Worm (Caenorhabditis elegans) whole organism, young adult: ENCODE measurements around the gene hlh-6.
A peak's percentile ranks its signal among the peaks of the same experiment; 100 is the strongest.

ENCODE experiments used
- B0019.2 ChIP-seq: fragments of 200-800 bp; sonication (Bioruptor generic); conservative IDR thresholded peaks from 2 replicates; pipeline ENCODE4 v1.3.6; 2022; ENCODE audit warnings: missing genetic modification reagents, missing genetic modification characterization, missing compliant biosample characterization
- B0261.1 ChIP-seq: sonication (generic microtip); optimal IDR thresholded peaks from 2 replicates; lab custom pipeline; 2016; ENCODE audit warnings: mild to moderate bottlenecking, missing genetic modification characterization, moderate library complexity, missing compliant biosample characterization
- C06A6.2 ChIP-seq: fragments of 200-800 bp; sonication (Bioruptor generic); conservative IDR thresholded peaks from 2 replicates; pipeline ENCODE4 v1.3.6; 2022; ENCODE audit warnings: missing genetic modification characterization, missing compliant biosample characterization
- F10E7.11 ChIP-seq: sonication (generic microtip); optimal IDR thresholded peaks from 2 replicates; lab custom pipeline; 2017; ENCODE audit warnings: mild to moderate bottlenecking, missing genetic modification characterization, moderate library complexity, missing compliant biosample characterization
- F33H1.4 ChIP-seq: fragments of 200-800 bp; sonication (Bioruptor generic); IDR thresholded peaks from 2 replicates; pipeline ENCODE4 v1.3.6; 2022; ENCODE audit warnings: missing genetic modification reagents, missing genetic modification characterization, missing compliant biosample characterization
- F37B4.10 ChIP-seq: fragments of 200-800 bp; sonication (Bioruptor generic); IDR thresholded peaks from 2 replicates; pipeline ENCODE4 v1.3.6; 2022; ENCODE audit warnings: missing genetic modification characterization, missing compliant biosample characterization
- F52B5.7 ChIP-seq: sonication (generic microtip); optimal IDR thresholded peaks from 2 replicates; lab custom pipeline; 2016; ENCODE audit warnings: mild to moderate bottlenecking, missing genetic modification characterization, missing compliant biosample characterization
- F57C9.4 ChIP-seq: sonication (generic microtip); optimal IDR thresholded peaks from 2 replicates; lab custom pipeline; 2017; ENCODE audit warnings: mild to moderate bottlenecking, missing genetic modification characterization, missing compliant biosample characterization
- K12H6.12 ChIP-seq: fragments of 200-800 bp; sonication (Bioruptor generic); optimal IDR thresholded peaks from 2 replicates; lab custom pipeline; 2018; ENCODE audit warnings: mild to moderate bottlenecking, missing genetic modification characterization, missing compliant biosample characterization
- T26A5.8 ChIP-seq: sonication (generic microtip); optimal IDR thresholded peaks from 2 replicates; lab custom pipeline; 2016; ENCODE audit warnings: missing genetic modification characterization, missing compliant biosample characterization
- Y53F4B.3 ChIP-seq: fragments of 200-800 bp; sonication (Bioruptor generic); IDR thresholded peaks from 2 replicates; pipeline ENCODE4 v1.3.6; 2022; ENCODE audit warnings: missing genetic modification reagents, missing genetic modification characterization, missing compliant biosample characterization
- Y79H2A.3 ChIP-seq: fragments of 200-800 bp; sonication (Bioruptor generic); conservative IDR thresholded peaks from 2 replicates; pipeline ENCODE4 v1.3.6; 2022; ENCODE audit warnings: missing genetic modification reagents, missing genetic modification characterization, missing compliant biosample characterization
- ama-1 ChIP-seq, 3 experiments: fragments of 150-350 bp in 1 of 3; sonication (generic microtip) in 2 of 3; optimal IDR thresholded peaks; 2 replicates each; lab custom pipeline; 2014 to 2018; ENCODE audit warnings: missing biosample characterization in 2 of 3, missing genetic modification characterization in 2 of 3, missing genetic modification reagents in 2 of 3
- atf-7 ChIP-seq: sonication (generic microtip); optimal IDR thresholded peaks from 2 replicates; lab custom pipeline; 2017; ENCODE audit warnings: mild to moderate bottlenecking, missing genetic modification characterization, missing compliant biosample characterization
- attf-3 ChIP-seq: fragments of 200-800 bp; sonication (Bioruptor generic); conservative IDR thresholded peaks from 2 replicates; pipeline ENCODE4 v1.3.6; 2022; ENCODE audit warnings: missing genetic modification reagents, missing genetic modification characterization, missing compliant biosample characterization
- attf-5 ChIP-seq: fragments of 200-800 bp; sonication (Bioruptor generic); optimal IDR thresholded peaks from 2 replicates; lab custom pipeline; 2018; ENCODE audit warnings: mild to moderate bottlenecking, missing genetic modification characterization, missing compliant biosample characterization
- bed-1 ChIP-seq: fragments of 200-800 bp; sonication (Bioruptor generic); IDR thresholded peaks from 2 replicates; pipeline ENCODE4 v1.3.6; 2022; ENCODE audit warnings: missing genetic modification reagents, missing genetic modification characterization, missing compliant biosample characterization
- bed-2 ChIP-seq: fragments of 200-800 bp; sonication (Bioruptor generic); IDR thresholded peaks from 2 replicates; pipeline ENCODE4 v1.3.6; 2022; ENCODE audit warnings: missing genetic modification reagents, missing genetic modification characterization, missing compliant biosample characterization
- cebp-2 ChIP-seq: fragments of 200-800 bp; sonication (Bioruptor generic); IDR thresholded peaks from 2 replicates; pipeline ENCODE4 v1.3.6; 2022; ENCODE audit warnings: missing genetic modification characterization, missing compliant biosample characterization
- ceh-27 ChIP-seq: fragments of 200-800 bp; sonication (Bioruptor generic); optimal IDR thresholded peaks from 2 replicates; lab custom pipeline; 2018; ENCODE audit warnings: mild to moderate bottlenecking, missing genetic modification characterization, moderate library complexity, missing compliant biosample characterization
- ceh-40 ChIP-seq: fragments of 200-800 bp; sonication (Bioruptor generic); IDR thresholded peaks from 2 replicates; pipeline ENCODE4 v1.3.6; 2022; ENCODE audit warnings: missing genetic modification characterization, missing compliant biosample characterization
- ceh-58 ChIP-seq: fragments of 200-800 bp; sonication (Bioruptor generic); IDR thresholded peaks from 2 replicates; pipeline ENCODE4 v1.3.6; 2022; ENCODE audit warnings: missing genetic modification characterization, missing compliant biosample characterization
- dox-1 ChIP-seq: fragments of 200-800 bp; sonication (Bioruptor generic); IDR thresholded peaks from 2 replicates; pipeline ENCODE4 v1.3.6; 2022; ENCODE audit warnings: missing genetic modification reagents, missing genetic modification characterization, missing compliant biosample characterization
- dpff-1 ChIP-seq: sonication (generic microtip); optimal IDR thresholded peaks from 2 replicates; lab custom pipeline; 2017; ENCODE audit warnings: mild to moderate bottlenecking, missing genetic modification characterization, missing compliant biosample characterization
- gei-17 ChIP-seq: fragments of 200-800 bp; sonication (Bioruptor generic); optimal IDR thresholded peaks from 2 replicates; lab custom pipeline; 2018; ENCODE audit warnings: mild to moderate bottlenecking, missing genetic modification characterization, missing compliant biosample characterization
- hlh-12 ChIP-seq: sonication (generic microtip); optimal IDR thresholded peaks from 2 replicates; lab custom pipeline; 2016; ENCODE audit warnings: missing genetic modification characterization, missing compliant biosample characterization
- hlh-26 ChIP-seq: fragments of 200-800 bp; sonication (Bioruptor generic); conservative IDR thresholded peaks from 2 replicates; pipeline ENCODE4 v1.3.6; 2022; ENCODE audit warnings: missing genetic modification reagents, missing genetic modification characterization, missing compliant biosample characterization
- hmg-1.2 ChIP-seq: fragments of 200-800 bp; sonication (Bioruptor generic); IDR thresholded peaks from 2 replicates; pipeline ENCODE4 v1.3.6; 2022; ENCODE audit warnings: missing genetic modification reagents, missing genetic modification characterization, missing compliant biosample characterization
- hmg-20 ChIP-seq: fragments of 200-800 bp; sonication (Bioruptor generic); IDR thresholded peaks from 2 replicates; pipeline ENCODE4 v1.3.6; 2022; ENCODE audit warnings: missing genetic modification reagents, missing genetic modification characterization, missing compliant biosample characterization
- hrde-1 ChIP-seq: sonication (generic microtip); optimal IDR thresholded peaks from 2 replicates; lab custom pipeline; 2016; ENCODE audit warnings: missing genetic modification characterization, mild to moderate bottlenecking, missing compliant biosample characterization, moderate library complexity, missing genotype, missing genetic modification reagents, borderline replicate concordance
- lag-1 ChIP-seq: fragments of 200-800 bp; sonication (Bioruptor generic); IDR thresholded peaks from 2 replicates; pipeline ENCODE4 v1.3.6; 2022; ENCODE audit warnings: missing genetic modification reagents, missing genetic modification characterization, missing compliant biosample characterization
- lin-54 ChIP-seq: fragments of 200-800 bp; sonication (Bioruptor generic); optimal IDR thresholded peaks from 2 replicates; lab custom pipeline; 2018; ENCODE audit warnings: mild to moderate bottlenecking, missing genetic modification characterization, missing compliant biosample characterization
- madf-6 ChIP-seq: fragments of 200-800 bp; sonication (Bioruptor generic); IDR thresholded peaks from 2 replicates; pipeline ENCODE4 v1.3.6; 2022; ENCODE audit warnings: missing genetic modification reagents, missing genetic modification characterization, missing compliant biosample characterization
- mcd-1 ChIP-seq: fragments of 200-800 bp; sonication (Bioruptor generic); IDR thresholded peaks from 2 replicates; pipeline ENCODE4 v1.3.6; 2022; ENCODE audit warnings: missing genetic modification reagents, missing genetic modification characterization, missing compliant biosample characterization
- mel-28 ChIP-seq: sonication (generic microtip); optimal IDR thresholded peaks from 2 replicates; lab custom pipeline; 2016; ENCODE audit warnings: borderline replicate concordance, mild to moderate bottlenecking, missing genetic modification characterization, missing compliant biosample characterization
- mxl-1 ChIP-seq: sonication (generic microtip); optimal IDR thresholded peaks from 2 replicates; lab custom pipeline; 2016; ENCODE audit warnings: missing genetic modification characterization, missing compliant biosample characterization
- nfya-1 ChIP-seq: sonication (generic microtip); optimal IDR thresholded peaks from 2 replicates; lab custom pipeline; 2017; ENCODE audit warnings: antibody characterized with exemption, missing compliant biosample characterization, missing genetic modification characterization, borderline replicate concordance; ENCODE audit not compliant: insufficient read depth
- nfya-2 ChIP-seq: fragments of 200-800 bp; sonication (Bioruptor generic); IDR thresholded peaks from 2 replicates; pipeline ENCODE4 v1.3.6; 2022; ENCODE audit warnings: missing genetic modification reagents, missing genetic modification characterization, missing compliant biosample characterization
- nfyb-1 ChIP-seq: fragments of 200-800 bp; sonication (Bioruptor generic); IDR thresholded peaks from 2 replicates; pipeline ENCODE4 v1.3.6; 2022; ENCODE audit warnings: missing genetic modification reagents, missing genetic modification characterization, missing compliant biosample characterization
- nhr-179 ChIP-seq: sonication (generic microtip); optimal IDR thresholded peaks from 2 replicates; lab custom pipeline; 2016; ENCODE audit warnings: mild to moderate bottlenecking, missing genetic modification characterization, missing compliant biosample characterization
- nhr-80 ChIP-seq: sonication (generic microtip); optimal IDR thresholded peaks from 2 replicates; lab custom pipeline; 2016; ENCODE audit warnings: missing genetic modification characterization, missing compliant biosample characterization
- pbrm-1 ChIP-seq: fragments of 200-800 bp; sonication (Bioruptor generic); IDR thresholded peaks from 2 replicates; pipeline ENCODE4 v1.3.6; 2022; ENCODE audit warnings: missing genetic modification reagents, missing genetic modification characterization, missing compliant biosample characterization
- rpc-1 ChIP-seq, 2 experiments: fragments of 150-350 bp in 1 of 2; sonication (generic microtip) in 1 of 2; optimal IDR thresholded peaks; 2 replicates each; lab custom pipeline; 2014 to 2018; ENCODE audit warnings: missing biosample characterization in 1 of 2, missing genetic modification characterization in 1 of 2, missing genetic modification reagents in 1 of 2, missing genotype in 1 of 2
- sea-2 ChIP-seq: fragments of 200-800 bp; sonication (Bioruptor generic); IDR thresholded peaks from 2 replicates; pipeline ENCODE4 v1.3.6; 2022; ENCODE audit warnings: missing genetic modification characterization, missing compliant biosample characterization
- snpc-3.4 ChIP-seq: sonication (generic microtip); optimal IDR thresholded peaks from 2 replicates; lab custom pipeline; 2017; ENCODE audit warnings: missing genetic modification characterization, mild to moderate bottlenecking, missing compliant biosample characterization, antibody characterized with exemption, moderate library complexity, missing genotype, missing genetic modification reagents
- somi-1 ChIP-seq: fragments of 200-800 bp; sonication (Bioruptor generic); optimal IDR thresholded peaks from 2 replicates; lab custom pipeline; 2018; ENCODE audit warnings: mild to moderate bottlenecking, missing genetic modification characterization, missing compliant biosample characterization
- tbx-9 ChIP-seq: sonication (generic microtip); optimal IDR thresholded peaks from 2 replicates; lab custom pipeline; 2016; ENCODE audit warnings: borderline replicate concordance, missing genetic modification characterization, inconsistent platforms, missing compliant biosample characterization
- unc-130 ChIP-seq: sonication (generic microtip); optimal IDR thresholded peaks from 2 replicates; lab custom pipeline; 2016; ENCODE audit warnings: missing genetic modification reagents, missing genetic modification characterization, missing compliant biosample characterization
- ztf-28 ChIP-seq: fragments of 200-800 bp; sonication (Bioruptor generic); IDR thresholded peaks from 2 replicates; pipeline ENCODE4 v1.3.6; 2022; ENCODE audit warnings: missing genetic modification reagents, missing genetic modification characterization, missing compliant biosample characterization

The hlh-6 gene

ce11 chrII:9603419-9603818 is 11.2 kb downstream of the hlh-6 start (continued):
- TF ChIP-seq B0019.2 (GFP tag; lab: Robert Waterston, UW) (no peak), C06A6.2 (GFP tag; lab: Robert Waterston, UW) (peak; percentile 61; the same call in 1 of the 2 replicates), unc-130 (no peak), hlh-12 (no peak), nfya-1 (tag; lab: Kevin White, UChicago) (no peak), ceh-27 (GFP tag; lab: Kevin White, UChicago) (peak; percentile 93), nfya-2 (GFP tag; lab: Robert Waterston, UW) (no peak), F52B5.7 (tag; lab: Kevin White, UChicago) (no peak), ama-1 (optimal IDR thresholded peaks at IDR 0.05; lab: Kevin White, UChicago) (no peak), ama-1 (GFP tag; optimal IDR thresholded peaks at IDR 0.05; lab: Kevin White, UChicago) (no peak), hmg-1.2 (GFP tag; lab: Robert Waterston, UW) (peak; percentile 83), hrde-1 (tag; lab: Kevin White, UChicago) (no peak), bed-2 (GFP tag; lab: Robert Waterston, UW) (no peak), K12H6.12 (peak; percentile 90), attf-3 (GFP tag; lab: Robert Waterston, UW) (peak; percentile 47; the same call in 1 of the 2 replicates), lag-1 (no peak), hmg-20 (GFP tag; lab: Robert Waterston, UW) (no peak), nhr-80 (peak; percentile 97), dpff-1 (tag; lab: Kevin White, UChicago) (no peak), mxl-1 (tag; lab: Kevin White, UChicago) (no peak), bed-1 (no peak), snpc-3.4 (tag; lab: Kevin White, UChicago) (no peak), mel-28 (tag; lab: Kevin White, UChicago) (no peak), cebp-2 (GFP tag; lab: Robert Waterston, UW) (no peak), nfyb-1 (GFP tag; lab: Robert Waterston, UW) (peak; percentile 85), rpc-1 (optimal IDR thresholded peaks at IDR 0.05; lab: Kevin White, UChicago) (no peak), rpc-1 (tag; optimal IDR thresholded peaks at IDR 0.05; lab: Kevin White, UChicago) (no peak), hlh-26 (GFP tag; lab: Robert Waterston, UW) (no peak), ceh-58 (GFP tag; lab: Robert Waterston, UW) (no peak), mcd-1 (GFP tag; lab: Robert Waterston, UW) (peak; percentile 60), Y53F4B.3 (GFP tag; lab: Robert Waterston, UW) (no peak), nhr-179 (no peak), Y79H2A.3 (GFP tag; lab: Robert Waterston, UW) (no peak), attf-5 (GFP tag; lab: Kevin White, UChicago) (peak; percentile 91), T26A5.8 (no peak), atf-7 (peak; percentile 89), ztf-28 (GFP tag; lab: Robert Waterston, UW) (no peak), madf-6 (GFP tag; lab: Robert Waterston, UW) (no peak), dox-1 (peak; percentile 84), somi-1 (GFP tag; lab: Kevin White, UChicago) (peak; percentile 96), tbx-9 (no peak), ceh-40 (GFP tag; lab: Robert Waterston, UW) (no peak), pbrm-1 (GFP tag; lab: Robert Waterston, UW) (peak; percentile 66), lin-54 (GFP tag; lab: Kevin White, UChicago) (peak; percentile 69), B0261.1 (tag; lab: Kevin White, UChicago) (no peak), F37B4.10 (GFP tag; lab: Robert Waterston, UW) (no peak), sea-2 (GFP tag; lab: Robert Waterston, UW) (no peak), gei-17 (peak; percentile 54), F10E7.11 (tag; lab: Kevin White, UChicago) (no peak), F33H1.4 (GFP tag; lab: Robert Waterston, UW) (peak; percentile 20; the same call in 1 of the 2 replicates), F57C9.4 (tag; lab: Kevin White, UChicago) (no peak)
